Worm (Caenorhabditis elegans) whole organism, L4 larva: ENCODE measurements around the gene C33C12.11.

Experiments
- F10B5.3 ChIP-seq: sonication (generic microtip); optimal IDR thresholded peaks from 2 replicates; lab custom pipeline; 2016; ENCODE audit warnings: mild to moderate bottlenecking, missing genetic modification characterization, missing compliant biosample characterization
- Y105C5A.15 ChIP-seq: fragments of 200-800 bp; sonication (Bioruptor generic); IDR thresholded peaks from 2 replicates; pipeline ENCODE4 v1.3.6; 2022; ENCODE audit warnings: missing genetic modification characterization, missing compliant biosample characterization
- Y5F2A.4 ChIP-seq: fragments of 200-800 bp; sonication (Bioruptor generic); optimal IDR thresholded peaks from 2 replicates; lab custom pipeline; 2018; ENCODE audit warnings: mild to moderate bottlenecking, missing genetic modification characterization, missing compliant biosample characterization
- ZK546.5 ChIP-seq, 2 experiments: sonication (generic microtip); optimal IDR thresholded peaks; 2 replicates each; lab custom pipeline; 2017; ENCODE audit warnings: missing biosample characterization in 2 of 2, missing genetic modification characterization in 2 of 2
- aly-2 ChIP-seq: sonication (generic microtip); optimal IDR thresholded peaks from 2 replicates; lab custom pipeline; 2018; ENCODE audit warnings: missing biosample characterization, missing genetic modification characterization
- ama-1 ChIP-seq: fragments of 150-350 bp; optimal IDR thresholded peaks from 2 replicates; lab custom pipeline; 2014; ENCODE audit warnings: inconsistent platforms, mixed read lengths
- arid-1 ChIP-seq: fragments of 200-800 bp; sonication (Bioruptor generic); conservative IDR thresholded peaks from 2 replicates; pipeline ENCODE4 v1.3.6; 2022; ENCODE audit warnings: missing genetic modification reagents, missing genetic modification characterization, missing compliant biosample characterization
- ceh-44 ChIP-seq: fragments of 200-800 bp; sonication (Bioruptor generic); IDR thresholded peaks from 2 replicates; pipeline ENCODE4 v1.3.6; 2022; ENCODE audit warnings: missing genetic modification reagents, missing genetic modification characterization, missing compliant biosample characterization
- ces-1 ChIP-seq: fragments of 150-350 bp; sonication (generic microtip); optimal IDR thresholded peaks from 4 replicates; lab custom pipeline; 2014; ENCODE audit warnings: missing biosample characterization, missing genetic modification reagents, missing genetic modification characterization
- daf-16 ChIP-seq, 3 experiments: sonication (generic microtip); optimal IDR thresholded peaks; 2 replicates each; lab custom pipeline; 2016 to 2017; ENCODE audit warnings: missing genetic modification characterization in 3 of 3, missing genetic modification reagents in 3 of 3, mild to moderate bottlenecking in 2 of 3, missing compliant biosample characterization in 2 of 3, missing biosample characterization in 1 of 3, moderate library complexity in 1 of 3
- dmd-6 ChIP-seq: fragments of 200-800 bp; sonication (Bioruptor generic); IDR thresholded peaks from 2 replicates; pipeline ENCODE4 v1.3.6; 2022; ENCODE audit warnings: missing genetic modification reagents, missing genetic modification characterization, missing compliant biosample characterization
- dpl-1 ChIP-seq: fragments of 150-350 bp; optimal IDR thresholded peaks from 2 replicates; lab custom pipeline; 2014; ENCODE audit warnings: missing biosample characterization, missing genetic modification reagents, missing genetic modification characterization
- dve-1 ChIP-seq: sonication (generic microtip); optimal IDR thresholded peaks from 2 replicates; lab custom pipeline; 2017; ENCODE audit warnings: antibody characterized with exemption, mild to moderate bottlenecking, missing genetic modification characterization, missing compliant biosample characterization; ENCODE audit not compliant: insufficient read depth
- fkh-10 ChIP-seq: fragments of 150-350 bp; optimal IDR thresholded peaks from 2 replicates; lab custom pipeline; 2014; ENCODE audit warnings: missing biosample characterization, missing genetic modification reagents, missing genetic modification characterization
- hif-1 ChIP-seq, 2 experiments: sonication (generic microtip); optimal IDR thresholded peaks; 2 replicates each; lab custom pipeline; 2016 to 2017; ENCODE audit warnings: missing compliant biosample characterization in 2 of 2, missing genetic modification characterization in 2 of 2, missing genetic modification reagents in 2 of 2, missing genotype in 2 of 2, mild to moderate bottlenecking in 1 of 2
- hlh-11 ChIP-seq: fragments of 200-800 bp; sonication (Bioruptor generic); optimal IDR thresholded peaks from 2 replicates; lab custom pipeline; 2018; ENCODE audit warnings: mild to moderate bottlenecking, missing genetic modification characterization, missing compliant biosample characterization
- hlh-30 ChIP-seq: sonication (generic microtip); optimal IDR thresholded peaks from 2 replicates; lab custom pipeline; 2017; ENCODE audit warnings: antibody characterized with exemption, mild to moderate bottlenecking, missing genetic modification characterization, missing compliant biosample characterization; ENCODE audit not compliant: insufficient read depth
- hmg-1.1 ChIP-seq: fragments of 200-800 bp; sonication (Bioruptor generic); IDR thresholded peaks from 2 replicates; pipeline ENCODE4 v1.3.6; 2022; ENCODE audit warnings: missing genetic modification reagents, missing genetic modification characterization, missing compliant biosample characterization
- lin-13 ChIP-seq: fragments of 150-350 bp; optimal IDR thresholded peaks from 2 replicates; lab custom pipeline; 2014; ENCODE audit warnings: missing biosample characterization, missing genetic modification reagents, missing genetic modification characterization
- lin-29 ChIP-seq: fragments of 200-800 bp; sonication (Bioruptor generic); IDR thresholded peaks from 2 replicates; pipeline ENCODE4 v1.3.6; 2022; ENCODE audit warnings: missing genetic modification reagents, missing genetic modification characterization, missing compliant biosample characterization
- lin-39 ChIP-seq: fragments of 150-350 bp; optimal IDR thresholded peaks from 2 replicates; lab custom pipeline; 2014; ENCODE audit warnings: missing biosample characterization, missing genetic modification reagents, missing genetic modification characterization
- lsy-2 ChIP-seq, 2 experiments: fragments of 150-350 bp in 1 of 2; sonication (generic microtip) in 1 of 2; optimal IDR thresholded peaks; 2 replicates each; lab custom pipeline; 2014 to 2017; ENCODE audit warnings: missing biosample characterization in 2 of 2, missing genetic modification characterization in 2 of 2
- madf-9 ChIP-seq: fragments of 200-800 bp; sonication (Bioruptor generic); conservative IDR thresholded peaks from 2 replicates; pipeline ENCODE4 v1.3.6; 2022; ENCODE audit warnings: missing genetic modification reagents, missing genetic modification characterization, missing compliant biosample characterization
- mdl-1 ChIP-seq, 2 experiments: fragments of 150-350 bp in 1 of 2; sonication (generic microtip) in 1 of 2; optimal IDR thresholded peaks; 2 replicates each; lab custom pipeline; 2014 to 2017; ENCODE audit warnings: missing biosample characterization in 2 of 2, missing genetic modification characterization in 2 of 2
- mxl-2 ChIP-seq: fragments of 200-800 bp; sonication (Bioruptor generic); conservative IDR thresholded peaks from 2 replicates; pipeline ENCODE4 v1.3.6; 2022; ENCODE audit warnings: missing genetic modification reagents, missing genetic modification characterization, missing compliant biosample characterization
- nhr-11 ChIP-seq: fragments of 150-350 bp; optimal IDR thresholded peaks from 2 replicates; lab custom pipeline; 2014; ENCODE audit warnings: missing biosample characterization, missing genetic modification characterization
- nhr-111 ChIP-seq: fragments of 200-800 bp; sonication (Bioruptor generic); optimal IDR thresholded peaks from 2 replicates; lab custom pipeline; 2018; ENCODE audit warnings: mild to moderate bottlenecking, missing genetic modification characterization, missing compliant biosample characterization
- nhr-25 ChIP-seq: sonication (generic microtip); optimal IDR thresholded peaks from 2 replicates; lab custom pipeline; 2017; ENCODE audit warnings: missing genetic modification characterization, mild to moderate bottlenecking, missing compliant biosample characterization, antibody characterized with exemption, moderate library complexity, borderline replicate concordance; ENCODE audit not compliant: insufficient read depth
- nhr-28 ChIP-seq: fragments of 150-350 bp; optimal IDR thresholded peaks from 2 replicates; lab custom pipeline; 2014; ENCODE audit warnings: missing biosample characterization, missing genetic modification characterization
- nhr-41 ChIP-seq: fragments of 200-800 bp; sonication (Bioruptor generic); IDR thresholded peaks from 2 replicates; pipeline ENCODE4 v1.3.6; 2022; ENCODE audit warnings: missing genetic modification reagents, missing genetic modification characterization, missing compliant biosample characterization
- nhr-77 ChIP-seq: fragments of 150-350 bp; optimal IDR thresholded peaks from 2 replicates; lab custom pipeline; 2014; ENCODE audit warnings: missing biosample characterization, missing genetic modification characterization
- php-3 ChIP-seq: fragments of 200-800 bp; sonication (Bioruptor generic); IDR thresholded peaks from 2 replicates; pipeline ENCODE4 v1.3.6; 2022; ENCODE audit warnings: missing genetic modification reagents, missing genetic modification characterization, missing compliant biosample characterization
- pqm-1 ChIP-seq: sonication (generic microtip); optimal IDR thresholded peaks from 2 replicates; lab custom pipeline; 2017; ENCODE audit warnings: missing biosample characterization, missing genetic modification characterization
- sdz-12 ChIP-seq: fragments of 200-800 bp; sonication (Bioruptor generic); optimal IDR thresholded peaks from 2 replicates; lab custom pipeline; 2018; ENCODE audit warnings: mild to moderate bottlenecking, missing genetic modification characterization, missing compliant biosample characterization
- skn-1 ChIP-seq: fragments of 150-350 bp; optimal IDR thresholded peaks from 2 replicates; lab custom pipeline; 2014; ENCODE audit warnings: missing biosample characterization, missing genetic modification characterization
- unc-130 ChIP-seq: sonication (generic microtip); optimal IDR thresholded peaks from 2 replicates; lab custom pipeline; 2016; ENCODE audit warnings: missing genetic modification reagents, missing genetic modification characterization, missing compliant biosample characterization
- unc-62 ChIP-seq, 3 experiments: fragments of 150-350 bp in 1 of 3; sonication (generic microtip); optimal IDR thresholded peaks in 2 of 3; peaks in 1 of 3; 1 replicate in 1 of 3; 2 replicates in 2 of 3; lab custom pipeline; 2014 to 2017; ENCODE audit warnings: missing biosample characterization in 3 of 3, missing genetic modification characterization in 3 of 3, missing genetic modification reagents in 3 of 3, missing genotype in 1 of 3
- vab-7 ChIP-seq: fragments of 200-800 bp; sonication (Bioruptor generic); IDR thresholded peaks from 2 replicates; pipeline ENCODE4 v1.3.6; 2022; ENCODE audit warnings: missing genetic modification reagents, missing genetic modification characterization, missing compliant biosample characterization
- zfp-2 ChIP-seq: sonication (generic microtip); optimal IDR thresholded peaks from 2 replicates; lab custom pipeline; 2016; ENCODE audit warnings: mild to moderate bottlenecking, missing genetic modification characterization, missing compliant biosample characterization

The C33C12.11 gene

DNA sequence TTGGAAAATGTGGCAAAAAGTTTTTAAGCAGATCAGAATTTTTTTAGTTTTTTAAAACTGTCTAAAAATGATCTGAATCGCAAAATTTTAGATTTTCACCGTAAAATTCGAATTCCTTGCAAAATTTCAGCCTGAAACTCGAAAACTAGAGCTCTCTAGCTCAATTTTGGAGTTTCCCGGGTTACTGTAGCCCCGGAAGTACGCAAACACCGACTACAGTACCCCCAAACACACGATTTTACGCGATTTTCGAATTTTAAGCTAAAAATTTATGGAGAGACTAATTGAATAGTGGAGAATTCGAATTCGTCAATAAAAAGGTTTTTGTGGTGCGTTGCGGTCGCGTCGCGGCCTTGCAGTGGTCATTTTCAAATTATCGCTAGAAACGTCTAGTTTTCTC is 23.1 kb upstream of the C33C12.11 start:
- TF ChIP-seq unc-130 (no peak), sdz-12 (GFP tag; lab: Kevin White, UChicago) (no peak), unc-62 (GFP tag; optimal IDR thresholded peaks at IDR 0.05 in 1 of 2; lab: Kevin White, UChicago) (peak in 1 of 2 experiments; percentile 70), unc-62 (tag; optimal IDR thresholded peaks at IDR 0.05; lab: Kevin White, UChicago) (no peak), lin-13 (GFP tag; lab: Kevin White, UChicago) (peak; percentile 34), nhr-25 (tag; lab: Kevin White, UChicago) (no peak), ama-1 (lab: Kevin White, UChicago) (no peak), zfp-2 (no peak), daf-16 (GFP tag; optimal IDR thresholded peaks at IDR 0.05; lab: Kevin White, UChicago) (no peak), daf-16 (tag; optimal IDR thresholded peaks at IDR 0.05; lab: Kevin White, UChicago) (no peak), ces-1 (GFP tag; lab: Kevin White, UChicago) (no peak), Y105C5A.15 (GFP tag; lab: Robert Waterston, UW) (no peak), nhr-41 (GFP tag; lab: Robert Waterston, UW) (no peak), lsy-2 (tag; optimal IDR thresholded peaks at IDR 0.05; lab: Kevin White, UChicago) (peak in 1 of 2 experiments; percentile 0), dpl-1 (GFP tag; lab: Kevin White, UChicago) (no peak), nhr-28 (no peak), pqm-1 (tag; lab: Kevin White, UChicago) (no peak), Y5F2A.4 (GFP tag; lab: Kevin White, UChicago) (no peak), hlh-30 (tag; lab: Kevin White, UChicago) (no peak), ceh-44 (GFP tag; lab: Robert Waterston, UW) (no peak), dve-1 (tag; lab: Kevin White, UChicago) (no peak), ZK546.5 (tag; optimal IDR thresholded peaks at IDR 0.05; lab: Kevin White, UChicago) (no peak), nhr-11 (tag; lab: Kevin White, UChicago) (no peak), php-3 (GFP tag; lab: Robert Waterston, UW) (no peak)

DNA sequence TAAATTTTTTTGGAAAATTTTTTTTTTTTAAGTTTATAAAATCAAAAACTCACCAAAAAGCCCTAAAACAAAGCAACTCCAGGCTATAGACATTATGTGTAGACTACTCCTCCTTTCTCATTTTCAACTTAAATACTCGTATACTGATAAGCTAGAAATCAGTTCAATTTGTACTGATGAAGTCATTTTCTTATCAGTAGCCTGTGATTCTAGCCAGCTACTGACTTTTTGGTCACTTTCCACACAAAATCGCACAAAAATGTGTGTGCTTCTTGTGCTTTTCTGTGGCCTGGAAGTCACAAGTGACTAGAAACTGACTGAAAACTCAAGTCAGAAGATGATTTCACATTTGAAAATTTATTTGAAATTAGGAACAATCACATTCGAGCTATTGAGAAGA is 22.7 kb upstream of the C33C12.11 start, which contains the start of gene gba-2:
gba-2 (minus strand) TSS at position 106 of the 400 bp plus-strand sequence.
- TF ChIP-seq mxl-2 (no peak), fkh-10 (no peak), F10B5.3 (tag; lab: Kevin White, UChicago) (no peak), nhr-77 (peak; percentile 17), dmd-6 (GFP tag; lab: Robert Waterston, UW) (peak; percentile 63; the same call in 1 of the 2 replicates), hif-1 (tag; optimal IDR thresholded peaks at IDR 0.05; lab: Kevin White, UChicago) (no peak), pqm-1 (tag; lab: Kevin White, UChicago) (peak; percentile 69), arid-1 (no peak), hlh-30 (tag; lab: Kevin White, UChicago) (peak; percentile 15), mdl-1 (tag; optimal IDR thresholded peaks at IDR 0.05; lab: Kevin White, UChicago) (no peak), aly-2 (tag; lab: Kevin White, UChicago) (no peak), nhr-28 (peak; percentile 98), madf-9 (GFP tag; lab: Robert Waterston, UW) (no peak), vab-7 (GFP tag; lab: Robert Waterston, UW) (no peak), ZK546.5 (tag; optimal IDR thresholded peaks at IDR 0.05; lab: Kevin White, UChicago) (no peak), hmg-1.1 (GFP tag; lab: Robert Waterston, UW) (no peak), sdz-12 (GFP tag; lab: Kevin White, UChicago) (no peak), nhr-111 (GFP tag; lab: Kevin White, UChicago) (no peak), lin-39 (tag; lab: Kevin White, UChicago) (no peak), skn-1 (no peak), lin-29 (GFP tag; lab: Robert Waterston, UW) (no peak), hlh-11 (peak; percentile 30)
